Fruit fly (Drosophila melanogaster) whole organism, embryonic: ENCODE results near the gene Sfp38D.

Experiments
- Ada2b ChIP-seq: fragments of 200-800 bp; sonication (Bioruptor generic); IDR thresholded peaks from 2 replicates; pipeline ENCODE4 v1.3.6; 2022; ENCODE audit warnings: missing biosample characterization, missing genetic modification characterization
- B-H1 ChIP-seq: fragments of 200-800 bp; sonication (Bioruptor generic); IDR thresholded peaks from 3 replicates; pipeline ENCODE4 v1.3.6; 2022; ENCODE audit warnings: missing biosample characterization, missing genetic modification characterization
- C15 ChIP-seq: fragments of 200-800 bp; sonication (Bioruptor generic); IDR thresholded peaks from 3 replicates; pipeline ENCODE4 v1.3.6; 2022; ENCODE audit warnings: missing biosample characterization, missing genetic modification characterization
- CG10321 ChIP-seq: fragments of 200-800 bp; sonication (Bioruptor generic); IDR thresholded peaks from 2 replicates; pipeline ENCODE4 v1.3.6; 2022; ENCODE audit warnings: missing biosample characterization, missing genetic modification characterization
- CG10654 ChIP-seq: fragments of 200-800 bp; sonication (Bioruptor generic); optimal IDR thresholded peaks from 2 replicates; lab custom pipeline; 2016; ENCODE audit warnings: missing biosample characterization, missing genetic modification characterization
- CG12071 ChIP-seq: fragments of 200-800 bp; sonication (Bioruptor generic); optimal IDR thresholded peaks from 3 replicates; lab custom pipeline; 2018; ENCODE audit warnings: missing biosample characterization, mild to moderate bottlenecking, missing genetic modification characterization
- CG12391 ChIP-seq: fragments of 200-800 bp; sonication (Bioruptor generic); optimal IDR thresholded peaks from 3 replicates; lab custom pipeline; 2018; ENCODE audit warnings: missing biosample characterization, mild to moderate bottlenecking, missing genetic modification characterization, moderate library complexity
- CG13894 ChIP-seq: fragments of 200-800 bp; sonication (Bioruptor generic); optimal IDR thresholded peaks from 3 replicates; lab custom pipeline; 2018; ENCODE audit warnings: missing biosample characterization, mild to moderate bottlenecking, missing genetic modification characterization, moderate library complexity
- CG14860 ChIP-seq: fragments of 200-800 bp; sonication (Bioruptor generic); IDR thresholded peaks from 3 replicates; pipeline ENCODE4 v1.3.6; 2022; ENCODE audit warnings: missing biosample characterization, missing genetic modification characterization; ENCODE audit not compliant: partially characterized antibody
- CG16813 ChIP-seq: fragments of 200-800 bp; sonication (Bioruptor generic); IDR thresholded peaks from 3 replicates; pipeline ENCODE4 v1.3.6; 2022; ENCODE audit warnings: missing biosample characterization, missing genetic modification characterization; ENCODE audit not compliant: partially characterized antibody
- CG2712 ChIP-seq: fragments of 200-800 bp; optimal IDR thresholded peaks from 3 replicates; lab custom pipeline; 2019; ENCODE audit warnings: missing biosample characterization, mild to moderate bottlenecking, missing genetic modification characterization, moderate library complexity
- CG34422 ChIP-seq: fragments of 200-800 bp; sonication (Bioruptor generic); IDR thresholded peaks from 3 replicates; pipeline ENCODE4 v1.3.6; 2022; ENCODE audit warnings: missing biosample characterization, missing genetic modification characterization
- CG3726 ChIP-seq: fragments of 200-800 bp; sonication (Bioruptor generic); IDR thresholded peaks from 3 replicates; pipeline ENCODE4, ENCODE4 v1.3.6; 2022; ENCODE audit warnings: missing biosample characterization, missing genetic modification characterization
- CG3838 ChIP-seq: fragments of 200-800 bp; sonication (Bioruptor generic); optimal IDR thresholded peaks from 3 replicates; lab custom pipeline; 2016; ENCODE audit warnings: missing biosample characterization, missing genetic modification characterization
- CG3847 ChIP-seq: fragments of 200-800 bp; sonication (Bioruptor generic); IDR thresholded peaks from 2 replicates; pipeline ENCODE4 v1.3.6; 2022; ENCODE audit warnings: missing biosample characterization, missing genetic modification characterization
- CG4707 ChIP-seq: fragments of 200-800 bp; sonication (Bioruptor generic); optimal IDR thresholded peaks from 2 replicates; lab custom pipeline; 2018; ENCODE audit warnings: missing biosample characterization, mild to moderate bottlenecking, missing genetic modification characterization, moderate library complexity
- CG5245 ChIP-seq: fragments of 200-800 bp; sonication (Bioruptor generic); optimal IDR thresholded peaks from 3 replicates; lab custom pipeline; 2016; ENCODE audit warnings: missing biosample characterization, missing genetic modification characterization
- CG7271 ChIP-seq: fragments of 200-800 bp; sonication (Bioruptor generic); optimal IDR thresholded peaks from 2 replicates; lab custom pipeline; 2018; ENCODE audit warnings: missing biosample characterization, mild to moderate bottlenecking, missing genetic modification characterization, moderate library complexity
- CG8089 ChIP-seq: fragments of 200-800 bp; sonication (Bioruptor generic); optimal IDR thresholded peaks from 3 replicates; lab custom pipeline; 2016; ENCODE audit warnings: missing biosample characterization, missing genetic modification characterization
- CG8478 ChIP-seq: fragments of >200 bp; optimal IDR thresholded peaks from 2 replicates; lab custom pipeline; 2018
- CG9215 ChIP-seq: fragments of 200-800 bp; sonication (Bioruptor generic); IDR thresholded peaks from 2 replicates; pipeline ENCODE4 v1.3.6; 2022; ENCODE audit warnings: missing biosample characterization, missing genetic modification characterization
- Camta ChIP-seq: fragments of 200-800 bp; sonication (Bioruptor generic); optimal IDR thresholded peaks from 2 replicates; lab custom pipeline; 2016; ENCODE audit warnings: missing biosample characterization, missing genetic modification characterization
- Dll ChIP-seq: fragments of 200-800 bp; sonication (Bioruptor generic); IDR thresholded peaks from 4 replicates; pipeline ENCODE4 v1.3.6; 2022; ENCODE audit warnings: missing biosample characterization, missing genetic modification characterization; ENCODE audit not compliant: partially characterized antibody
- Dp ChIP-seq: fragments of 200-800 bp; sonication (Bioruptor generic); optimal IDR thresholded peaks from 2 replicates; lab custom pipeline; 2018; ENCODE audit warnings: missing biosample characterization, mild to moderate bottlenecking, missing genetic modification characterization, moderate library complexity
- Fer1 ChIP-seq: fragments of 200-800 bp; sonication (Bioruptor generic); optimal IDR thresholded peaks from 2 replicates; lab custom pipeline; 2017; ENCODE audit warnings: missing biosample characterization, mild to moderate bottlenecking, missing genetic modification characterization
- GATAe ChIP-seq: fragments of 200-800 bp; sonication (Bioruptor generic); conservative IDR thresholded peaks from 2 replicates; pipeline ENCODE4 v1.3.6; 2022; ENCODE audit warnings: missing biosample characterization, missing genetic modification characterization
- Gug ChIP-seq: fragments of 200-800 bp; sonication (Bioruptor generic); IDR thresholded peaks from 4 replicates; pipeline ENCODE4 v1.3.6; 2022; ENCODE audit warnings: missing biosample characterization, missing genetic modification characterization
- Hey ChIP-seq: fragments of 200-800 bp; sonication (Bioruptor generic); optimal IDR thresholded peaks from 3 replicates; lab custom pipeline; 2018; ENCODE audit warnings: missing biosample characterization, mild to moderate bottlenecking, missing genetic modification characterization
- Kr ChIP-seq: fragments of 200-800 bp; sonication (Bioruptor generic); optimal IDR thresholded peaks from 2 replicates; lab custom pipeline; 2017; ENCODE audit warnings: missing biosample characterization, mild to moderate bottlenecking, missing genetic modification characterization
- NC2α ChIP-seq: fragments of 200-800 bp; sonication (Bioruptor generic); optimal IDR thresholded peaks from 2 replicates; lab custom pipeline; 2016; ENCODE audit warnings: missing biosample characterization, missing genetic modification characterization
- Oaz ChIP-seq: fragments of 200-800 bp; sonication (Bioruptor generic); IDR thresholded peaks from 2 replicates; pipeline ENCODE4 v1.3.6; 2022; ENCODE audit warnings: missing biosample characterization, missing genetic modification characterization
- Optix ChIP-seq: fragments of 200-800 bp; sonication (Bioruptor generic); IDR thresholded peaks from 3 replicates; pipeline ENCODE4 v1.3.6; 2022; ENCODE audit warnings: missing biosample characterization, missing genetic modification characterization
- Pdp1 ChIP-seq, 2 experiments: fragments of 200-800 bp; sonication (Bioruptor generic); optimal IDR thresholded peaks; 3 replicates each; lab custom pipeline; 2016; ENCODE audit warnings: missing biosample characterization in 2 of 2, missing genetic modification characterization in 2 of 2, mild to moderate bottlenecking in 1 of 2, moderate library complexity in 1 of 2
- Ravus ChIP-seq: fragments of 200-800 bp; sonication (Bioruptor generic); IDR thresholded peaks from 2 replicates; pipeline ENCODE4 v1.3.6; 2022; ENCODE audit warnings: missing biosample characterization, missing genetic modification characterization
- Scr ChIP-seq: fragments of 200-800 bp; sonication (Bioruptor generic); IDR thresholded peaks from 2 replicates; pipeline ENCODE4 v1.3.6; 2022; ENCODE audit warnings: missing biosample characterization, missing genetic modification characterization; ENCODE audit not compliant: partially characterized antibody
- Six4 ChIP-seq: fragments of 200-800 bp; sonication (Bioruptor generic); optimal IDR thresholded peaks from 2 replicates; lab custom pipeline; 2016; ENCODE audit warnings: missing biosample characterization, missing genetic modification characterization
- Sox100B ChIP-seq: fragments of 200-800 bp; sonication (Bioruptor generic); optimal IDR thresholded peaks from 3 replicates; lab custom pipeline; 2018; ENCODE audit warnings: missing biosample characterization, mild to moderate bottlenecking, missing genetic modification characterization
- Xbp1 ChIP-seq: fragments of 200-800 bp; sonication (Bioruptor generic); optimal IDR thresholded peaks from 3 replicates; lab custom pipeline; 2016; ENCODE audit warnings: missing biosample characterization, mild to moderate bottlenecking, missing genetic modification characterization
- br ChIP-seq: fragments of >200 bp; optimal IDR thresholded peaks from 2 replicates; lab custom pipeline; 2017
- hth ChIP-seq: fragments of >200 bp; optimal IDR thresholded peaks from 2 replicates; lab custom pipeline; 2017; ENCODE audit warnings: inconsistent platforms
- lola ChIP-seq, 3 experiments: fragments of >200 bp in 2 of 3; fragments of 200-800 bp in 1 of 3; sonication (Bioruptor generic) in 1 of 3; optimal IDR thresholded peaks; 2 replicates each; lab custom pipeline; 2017 to 2019; ENCODE audit warnings: missing biosample characterization in 3 of 3, missing genetic modification characterization in 3 of 3, mild to moderate bottlenecking in 1 of 3, moderate library complexity in 1 of 3
- pfk ChIP-seq: fragments of 200-800 bp; sonication (Bioruptor generic); optimal IDR thresholded peaks from 2 replicates; lab custom pipeline; 2018; ENCODE audit warnings: missing biosample characterization, mild to moderate bottlenecking, missing genetic modification characterization, moderate library complexity
- ro ChIP-seq: fragments of 200-800 bp; sonication (Bioruptor generic); IDR thresholded peaks from 2 replicates; pipeline ENCODE4 v1.3.6; 2022; ENCODE audit warnings: missing biosample characterization, missing genetic modification characterization
- row ChIP-seq: fragments of 200-800 bp; sonication (Bioruptor generic); IDR thresholded peaks from 3 replicates; pipeline ENCODE4 v1.3.6; 2022; ENCODE audit warnings: missing biosample characterization, missing genetic modification characterization
- sens ChIP-seq: fragments of 200-800 bp; sonication (Bioruptor generic); peaks from one replicate; lab custom pipeline; 2016; ENCODE audit warnings: missing biosample characterization, missing genetic modification characterization
- seq ChIP-seq: fragments of 200-800 bp; sonication (Bioruptor generic); IDR thresholded peaks from 2 replicates; pipeline ENCODE4 v1.3.6; 2022; ENCODE audit warnings: missing biosample characterization, missing genetic modification characterization
- slbo ChIP-seq: fragments of 200-800 bp; sonication (Bioruptor generic); IDR thresholded peaks from 2 replicates; pipeline ENCODE4 v1.3.6; 2022; ENCODE audit warnings: missing biosample characterization, missing genetic modification characterization
- sob ChIP-seq: fragments of 200-800 bp; sonication (Bioruptor generic); IDR thresholded peaks from 2 replicates; pipeline ENCODE4 v1.3.6; 2022; ENCODE audit warnings: missing biosample characterization, missing genetic modification characterization
- sr ChIP-seq: fragments of 200-800 bp; sonication (Bioruptor generic); IDR thresholded peaks from 3 replicates; pipeline ENCODE4 v1.3.6; 2022; ENCODE audit warnings: missing biosample characterization, missing genetic modification characterization
- sug ChIP-seq: fragments of 200-800 bp; optimal IDR thresholded peaks from 2 replicates; lab custom pipeline; 2019; ENCODE audit warnings: missing biosample characterization, mild to moderate bottlenecking, missing genetic modification characterization, moderate library complexity
- tna ChIP-seq: fragments of 200-800 bp; sonication (Bioruptor generic); IDR thresholded peaks from 2 replicates; pipeline ENCODE4 v1.3.6; 2022; ENCODE audit warnings: missing biosample characterization, missing genetic modification characterization; ENCODE audit not compliant: partially characterized antibody
- zfh2 ChIP-seq: fragments of 200-800 bp; sonication (Bioruptor generic); optimal IDR thresholded peaks from 2 replicates; lab custom pipeline; 2016; ENCODE audit warnings: missing biosample characterization, missing genetic modification characterization

The Sfp38D gene

DNA sequence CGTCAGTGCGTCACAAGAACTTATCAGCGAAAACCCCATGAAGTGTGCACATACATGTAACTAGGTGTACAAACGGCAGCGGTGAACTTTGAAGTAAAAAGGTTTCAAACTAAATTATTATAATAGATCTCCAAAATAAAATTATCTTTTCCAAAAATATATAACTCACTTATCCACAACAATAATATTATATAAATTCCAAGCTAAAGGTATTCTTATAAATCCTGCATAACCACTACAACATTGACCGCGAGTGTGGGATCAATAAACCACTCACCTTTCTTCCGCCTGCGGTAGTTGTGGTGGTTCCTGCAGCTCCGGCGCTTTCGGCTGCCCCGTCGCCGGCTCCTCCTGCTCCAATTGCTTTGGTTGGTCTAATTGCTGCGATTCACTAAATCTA, 34.0 kb downstream of the Sfp38D start (continued):
- TF ChIP-seq Fer1 (GFP tag; lab: Kevin White, UChicago) (no peak), CG10321 (0 out of 2 replicates have a peak, but pooled peaks have one; percentile 6), CG16813 (GFP tag; lab: Robert Waterston, UW) (no peak), row (GFP tag; lab: Robert Waterston, UW) (0 out of 3 replicates have a peak, but pooled peaks have one; percentile 6), Scr (GFP tag; lab: Robert Waterston, UW) (no peak), NC2α (GFP tag; lab: Kevin White, UChicago) (no peak), ro (no peak), CG13894 (tag; lab: Kevin White, UChicago) (no peak), C15 (GFP tag; lab: Robert Waterston, UW) (no peak), Pdp1 (GFP tag; optimal IDR thresholded peaks at IDR 0.05; lab: Kevin White, UChicago) (peak in 1 of 2 experiments; percentile 24), sr (GFP tag; lab: Robert Waterston, UW) (no peak), br (no peak), CG3726 (GFP tag; lab: Robert Waterston, UW) (no peak), Sox100B (GFP tag; lab: Kevin White, UChicago) (peak; percentile 4), Six4 (GFP tag; lab: Kevin White, UChicago) (no peak), GATAe (GFP tag; lab: Robert Waterston, UW) (no peak), pfk (GFP tag; lab: Kevin White, UChicago) (no peak), Optix (GFP tag; lab: Robert Waterston, UW) (no peak), CG7271 (no peak), Hey (no peak), Ravus (GFP tag; lab: Robert Waterston, UW) (no peak), CG8478 (lab: Kevin White, UChicago) (no peak), CG10654 (GFP tag; lab: Kevin White, UChicago) (no peak), Kr (GFP tag; lab: Kevin White, UChicago) (no peak), CG3838 (GFP tag; lab: Kevin White, UChicago) (no peak), CG9215 (GFP tag; lab: Robert Waterston, UW) (no peak)

DNA sequence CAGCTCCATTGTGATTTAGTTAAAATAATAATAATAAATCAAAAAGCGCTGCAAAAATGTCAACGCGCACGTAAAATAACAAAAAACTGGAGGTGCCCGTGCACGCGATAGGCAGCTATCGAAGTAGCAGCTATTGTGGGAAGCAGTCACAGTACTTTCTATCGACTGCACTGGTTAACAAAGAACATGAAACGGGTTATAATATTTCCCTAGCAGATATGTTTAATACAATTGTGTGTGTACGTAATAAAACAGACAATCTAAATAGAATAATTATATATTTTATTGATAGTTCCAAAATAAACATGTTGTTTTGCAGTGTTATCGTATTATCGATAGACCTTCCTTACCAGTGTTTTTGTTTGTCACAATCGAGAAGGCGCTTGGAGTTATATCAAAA, 35.2 kb downstream of the Sfp38D start, which contains the start of the genes CG31678 and IKKepsilon:
TSS of gene CG31678 (minus strand) at position 67 of the 400 bp plus-strand sequence.
TSS of gene IKKepsilon (plus strand) at position 171 of the 400 bp plus-strand sequence.
- TF ChIP-seq sens (GFP tag; lab: Kevin White, UChicago) (peak; percentile 30), lola (GFP tag; optimal IDR thresholded peaks at IDR 0.05; lab: Kevin White, UChicago) (no peak), sug (tag; lab: Kevin White, UChicago) (peak; percentile 30), Oaz (GFP tag; lab: Robert Waterston, UW) (no peak), CG14860 (GFP tag; lab: Robert Waterston, UW) (peak; percentile 92), Gug (GFP tag; lab: Robert Waterston, UW) (peak; percentile 33; the same call in 1 of the 4 replicates), CG8089 (GFP tag; lab: Kevin White, UChicago) (no peak), CG3847 (GFP tag; lab: Robert Waterston, UW) (peak; percentile 39; the same call in 1 of the 2 replicates), seq (GFP tag; lab: Robert Waterston, UW) (no peak), Xbp1 (GFP tag; lab: Kevin White, UChicago) (peak; percentile 61), slbo (GFP tag; lab: Robert Waterston, UW) (peak; percentile 70), CG34422 (GFP tag; lab: Robert Waterston, UW) (peak; percentile 64; the same call in 2 of the 3 replicates), tna (GFP tag; lab: Robert Waterston, UW) (peak; percentile 94), B-H1 (GFP tag; lab: Robert Waterston, UW) (no peak), CG5245 (no peak), Camta (GFP tag; lab: Kevin White, UChicago) (no peak), CG2712 (peak; percentile 58), CG4707 (GFP tag; lab: Kevin White, UChicago) (no peak), CG12071 (GFP tag; lab: Kevin White, UChicago) (no peak), Dll (GFP tag; lab: Robert Waterston, UW) (peak; percentile 91), Pdp1 (GFP tag; optimal IDR thresholded peaks at IDR 0.05; lab: Kevin White, UChicago) (peak; percentile 11 to 13), hth (lab: Kevin White, UChicago) (no peak), Ada2b (GFP tag; lab: Robert Waterston, UW) (peak; percentile 17; the same call in 1 of the 2 replicates), Dp (GFP tag; lab: Kevin White, UChicago) (peak; percentile 29), zfh2 (GFP tag; lab: Kevin White, UChicago) (peak; percentile 37), sob (GFP tag; lab: Robert Waterston, UW) (peak; percentile 57), CG12391 (tag; lab: Kevin White, UChicago) (peak; percentile 63)
